Fruit fly (Drosophila melanogaster): Measurements from ENCODE around the gene PpD3.
A peak's percentile ranks its signal among the peaks of the same experiment; 100 is the strongest.

The PpD3 gene

dm6 chr3R:9767620-9768592 is 20.2 kb downstream of the PpD3 start, which contains the start of gene Naa80:
Gene Naa80 (plus strand): TSS chr3R:9767834.
- no peak for TF ChIP-seq ro (GFP tag; IDR thresholded peaks at IDR 0.05)
- no peak for TF ChIP-seq fd102C (GFP tag; optimal IDR thresholded peaks at IDR 0.05)
- TF ChIP-seq Lpt (GFP tag; optimal IDR thresholded peaks at IDR 0.05): no peak
- peak; percentile 60; the same call in 1 of the 2 replicates for TF ChIP-seq CG14014 (GFP tag; IDR thresholded peaks at IDR 0.05)
- TF ChIP-seq grn (GFP tag; optimal IDR thresholded peaks at IDR 0.05): peak; percentile 10
- TF ChIP-seq CG31441 (GFP tag; IDR thresholded peaks at IDR 0.05): no peak; the same call in 1 of the 2 replicates
- peak; percentile 89 for TF ChIP-seq CG2120 (GFP tag; optimal IDR thresholded peaks at IDR 0.05)
- TF ChIP-seq br (optimal IDR thresholded peaks at IDR 0.05): no peak
- TF ChIP-seq Pdp1 (GFP tag; optimal IDR thresholded peaks at IDR 0.05): peak; percentile 54 to 73
- TF ChIP-seq CG2129 (GFP tag; IDR thresholded peaks at IDR 0.05; ENCODE audit: partially characterized antibody): no peak
- TF ChIP-seq CG12219 (GFP tag; optimal IDR thresholded peaks at IDR 0.05): no peak
- TF ChIP-seq Oaz (GFP tag; IDR thresholded peaks at IDR 0.05): no peak
- TF ChIP-seq CG9797 (GFP tag; optimal IDR thresholded peaks at IDR 0.05): no peak
- TF ChIP-seq CG4854 (GFP tag; optimal IDR thresholded peaks at IDR 0.05): peak; percentile 27
- no peak for TF ChIP-seq D (optimal IDR thresholded peaks at IDR 0.05)
- TF ChIP-seq D (GFP tag; optimal IDR thresholded peaks at IDR 0.05): no peak
- TF ChIP-seq Hmr (GFP tag; optimal IDR thresholded peaks at IDR 0.05): peak; percentile 83
- TF ChIP-seq amos (GFP tag; IDR thresholded peaks at IDR 0.05; ENCODE audit: partially characterized antibody): peak; percentile 64
- TF ChIP-seq CG12744 (GFP tag; optimal IDR thresholded peaks at IDR 0.05): peak; percentile 19
- no peak for TF ChIP-seq Optix (GFP tag; IDR thresholded peaks at IDR 0.05)
- no peak for TF ChIP-seq Doc2 (GFP tag; IDR thresholded peaks at IDR 0.05)
- TF ChIP-seq gsb-n (tag; optimal IDR thresholded peaks at IDR 0.05): no peak
- peak; percentile 34 for TF ChIP-seq CG18764 (GFP tag; optimal IDR thresholded peaks at IDR 0.05)
- TF ChIP-seq PHDP (tag; optimal IDR thresholded peaks at IDR 0.05): peak; percentile 35
- peak; percentile 60 for TF ChIP-seq sisA (GFP tag; IDR thresholded peaks at IDR 0.05)
- no peak for TF ChIP-seq jigr1 (GFP tag; IDR thresholded peaks at IDR 0.05)
- peak; percentile 52 for TF ChIP-seq Nf-YC (tag; optimal IDR thresholded peaks at IDR 0.05)
- TF ChIP-seq Myb (GFP tag; optimal IDR thresholded peaks at IDR 0.05): peak; percentile 96
- TF ChIP-seq zfh2 (GFP tag; optimal IDR thresholded peaks at IDR 0.05): peak; percentile 89
- TF ChIP-seq crc (GFP tag; optimal IDR thresholded peaks at IDR 0.05): peak; percentile 22
- no peak for TF ChIP-seq sens-2 (GFP tag; IDR thresholded peaks at IDR 0.05)
- no peak for TF ChIP-seq fd96Cb (tag; optimal IDR thresholded peaks at IDR 0.05)
- TF ChIP-seq CG7745 (tag; optimal IDR thresholded peaks at IDR 0.05): no peak
- no peak for TF ChIP-seq pros (GFP tag; optimal IDR thresholded peaks at IDR 0.05)
- TF ChIP-seq pita (GFP tag; optimal IDR thresholded peaks at IDR 0.05): no peak
- no peak for TF ChIP-seq esg (GFP tag; conservative IDR thresholded peaks at IDR 0.05)
- TF ChIP-seq Rfx (GFP tag; IDR thresholded peaks at IDR 0.05): peak; percentile 88
- TF ChIP-seq CG30431 (GFP tag; optimal IDR thresholded peaks at IDR 0.05): no peak
- peak; percentile 63 for TF ChIP-seq HLHmδ (GFP tag; optimal IDR thresholded peaks at IDR 0.05)
- no peak for TF ChIP-seq CkIIα-i1 (GFP tag; IDR thresholded peaks at IDR 0.05)
- peak; percentile 43; the same call in 1 of the 2 replicates for TF ChIP-seq ara (GFP tag; IDR thresholded peaks at IDR 0.05)
- TF ChIP-seq cas (GFP tag; IDR thresholded peaks at IDR 0.05): peak; percentile 26; the same call in 1 of the 2 replicates
- no peak for TF ChIP-seq Kr (GFP tag; optimal IDR thresholded peaks at IDR 0.05)
- no peak for TF ChIP-seq CG10462 (GFP tag; optimal IDR thresholded peaks at IDR 0.05)
- no peak for TF ChIP-seq CG11695 (GFP tag; IDR thresholded peaks at IDR 0.05)
- no peak for TF ChIP-seq CG5953 (GFP tag; IDR thresholded peaks at IDR 0.05)
- peak; percentile 45 for TF ChIP-seq CG11723 (GFP tag; optimal IDR thresholded peaks at IDR 0.05)
- TF ChIP-seq abd-A (tag; optimal IDR thresholded peaks at IDR 0.05): no peak
- TF ChIP-seq CG14860 (GFP tag; IDR thresholded peaks at IDR 0.05; ENCODE audit: partially characterized antibody): no peak
- no peak for TF ChIP-seq scrt (GFP tag; optimal IDR thresholded peaks at IDR 0.05)

Data from whole organism, embryonic.